Fruit fly (Drosophila melanogaster) whole organism, embryonic: Measurements from ENCODE around the gene VhaM9.7-d.
A peak's percentile ranks its signal among the peaks of the same experiment; 100 is the strongest.

Source experiments
- CG10267 ChIP-seq: fragments of 200-800 bp; sonication (Bioruptor generic); optimal IDR thresholded peaks from 2 replicates; lab custom pipeline; 2018; ENCODE audit warnings: missing biosample characterization, mild to moderate bottlenecking, missing genetic modification characterization, moderate library complexity
- CG10959 ChIP-seq: fragments of 200-800 bp; sonication (Bioruptor generic); IDR thresholded peaks from 2 replicates; pipeline ENCODE4 v1.3.6; 2022; ENCODE audit warnings: missing biosample characterization, missing genetic modification characterization
- CG11085 ChIP-seq: fragments of 200-800 bp; sonication (Bioruptor generic); IDR thresholded peaks from 2 replicates; pipeline ENCODE4 v1.3.6; 2022; ENCODE audit warnings: missing biosample characterization, missing genetic modification characterization
- CG12299 ChIP-seq: fragments of 200-800 bp; sonication (Bioruptor generic); optimal IDR thresholded peaks from 2 replicates; lab custom pipeline; 2018; ENCODE audit warnings: missing biosample characterization, mild to moderate bottlenecking, missing genetic modification characterization
- CG1233 ChIP-seq: fragments of 200-800 bp; sonication (Bioruptor generic); optimal IDR thresholded peaks from 4 replicates; lab custom pipeline; 2018; ENCODE audit warnings: missing biosample characterization, mild to moderate bottlenecking, missing genetic modification characterization
- CG12391 ChIP-seq: fragments of 200-800 bp; sonication (Bioruptor generic); optimal IDR thresholded peaks from 3 replicates; lab custom pipeline; 2018; ENCODE audit warnings: missing biosample characterization, mild to moderate bottlenecking, missing genetic modification characterization, moderate library complexity
- CG12744 ChIP-seq: fragments of 200-800 bp; sonication (Bioruptor generic); optimal IDR thresholded peaks from 2 replicates; lab custom pipeline; 2016; ENCODE audit warnings: missing biosample characterization, missing genetic modification characterization
- CG15073 ChIP-seq: fragments of 200-800 bp; sonication (Bioruptor generic); optimal IDR thresholded peaks from 2 replicates; lab custom pipeline; 2016; ENCODE audit warnings: missing biosample characterization, missing genetic modification characterization
- CG17385 ChIP-seq: fragments of 200-800 bp; sonication (Bioruptor generic); optimal IDR thresholded peaks from 3 replicates; lab custom pipeline; 2018; ENCODE audit warnings: missing biosample characterization, mild to moderate bottlenecking, missing genetic modification characterization
- CG17568 ChIP-seq: fragments of 200-800 bp; sonication (Bioruptor generic); optimal IDR thresholded peaks from 2 replicates; lab custom pipeline; 2018; ENCODE audit warnings: missing biosample characterization, mild to moderate bottlenecking, missing genetic modification characterization, moderate library complexity
- CG18011 ChIP-seq: fragments of 200-800 bp; sonication (Bioruptor generic); optimal IDR thresholded peaks from 2 replicates; lab custom pipeline; 2017; ENCODE audit warnings: missing biosample characterization, missing genetic modification characterization, mild to moderate bottlenecking, moderate library complexity, missing genotype
- CG18476 ChIP-seq: fragments of 200-800 bp; sonication (Bioruptor generic); optimal IDR thresholded peaks from 2 replicates; lab custom pipeline; 2016; ENCODE audit warnings: missing biosample characterization, mild to moderate bottlenecking, missing genetic modification characterization
- CG3407 ChIP-seq: fragments of 200-800 bp; sonication (Bioruptor generic); optimal IDR thresholded peaks from 2 replicates; lab custom pipeline; 2018; ENCODE audit warnings: missing biosample characterization, mild to moderate bottlenecking, missing genetic modification characterization
- CG3838 ChIP-seq: fragments of 200-800 bp; sonication (Bioruptor generic); optimal IDR thresholded peaks from 3 replicates; lab custom pipeline; 2016; ENCODE audit warnings: missing biosample characterization, missing genetic modification characterization
- CG4707 ChIP-seq: fragments of 200-800 bp; sonication (Bioruptor generic); optimal IDR thresholded peaks from 2 replicates; lab custom pipeline; 2018; ENCODE audit warnings: missing biosample characterization, mild to moderate bottlenecking, missing genetic modification characterization, moderate library complexity
- CG6654 ChIP-seq: fragments of 200-800 bp; sonication (Bioruptor generic); optimal IDR thresholded peaks from 2 replicates; lab custom pipeline; 2017; ENCODE audit warnings: missing biosample characterization, mild to moderate bottlenecking, missing genetic modification characterization
- CG6683 ChIP-seq: fragments of 200-800 bp; sonication (Bioruptor generic); optimal IDR thresholded peaks from 2 replicates; lab custom pipeline; 2017; ENCODE audit warnings: missing biosample characterization, mild to moderate bottlenecking, missing genetic modification characterization, missing genetic modification reagents
- CG8089 ChIP-seq: fragments of 200-800 bp; sonication (Bioruptor generic); optimal IDR thresholded peaks from 3 replicates; lab custom pipeline; 2016; ENCODE audit warnings: missing biosample characterization, missing genetic modification characterization
- CG9215 ChIP-seq: fragments of 200-800 bp; sonication (Bioruptor generic); IDR thresholded peaks from 2 replicates; pipeline ENCODE4 v1.3.6; 2022; ENCODE audit warnings: missing biosample characterization, missing genetic modification characterization
- CrebB ChIP-seq: fragments of 200-800 bp; sonication (Bioruptor generic); optimal IDR thresholded peaks from 3 replicates; lab custom pipeline; 2018; ENCODE audit warnings: missing biosample characterization, mild to moderate bottlenecking, missing genetic modification characterization
- Dfd ChIP-seq, 2 experiments: fragments of >200 bp; optimal IDR thresholded peaks; 2 replicates each; lab custom pipeline; 2017; ENCODE audit warnings: missing biosample characterization in 2 of 2, missing genetic modification characterization in 2 of 2
- Elba2 ChIP-seq: fragments of 200-800 bp; sonication (Bioruptor generic); optimal IDR thresholded peaks from 3 replicates; lab custom pipeline; 2016; ENCODE audit warnings: missing biosample characterization, missing genetic modification characterization
- Ets97D ChIP-seq: fragments of 200-800 bp; sonication (Bioruptor generic); optimal IDR thresholded peaks from 3 replicates; lab custom pipeline; 2016; ENCODE audit warnings: missing biosample characterization, missing genetic modification characterization
- Gsc ChIP-seq: fragments of 200-800 bp; sonication (Bioruptor generic); IDR thresholded peaks from 2 replicates; pipeline ENCODE4 v1.3.6; 2022; ENCODE audit warnings: missing biosample characterization, missing genetic modification characterization
- Hmx ChIP-seq: fragments of 200-800 bp; sonication (Bioruptor generic); optimal IDR thresholded peaks from 2 replicates; lab custom pipeline; 2016; ENCODE audit warnings: missing biosample characterization, missing genetic modification characterization
- Oaz ChIP-seq: fragments of 200-800 bp; sonication (Bioruptor generic); IDR thresholded peaks from 2 replicates; pipeline ENCODE4 v1.3.6; 2022; ENCODE audit warnings: missing biosample characterization, missing genetic modification characterization
- Spps ChIP-seq: fragments of 200-800 bp; sonication (Bioruptor generic); optimal IDR thresholded peaks from 2 replicates; lab custom pipeline; 2018; ENCODE audit warnings: missing biosample characterization, mild to moderate bottlenecking, missing genetic modification characterization
- ap ChIP-seq: fragments of 200-800 bp; sonication (Bioruptor generic); IDR thresholded peaks from 2 replicates; pipeline ENCODE4 v1.3.6; 2022; ENCODE audit warnings: missing biosample characterization, missing genetic modification characterization
- chn ChIP-seq: fragments of 200-800 bp; sonication (Bioruptor generic); optimal IDR thresholded peaks from 2 replicates; lab custom pipeline; 2016; ENCODE audit warnings: missing biosample characterization, missing genetic modification characterization
- corto ChIP-seq: fragments of 200-800 bp; sonication (Bioruptor generic); optimal IDR thresholded peaks from 2 replicates; lab custom pipeline; 2016; ENCODE audit warnings: missing biosample characterization, mild to moderate bottlenecking, missing genetic modification characterization, moderate library complexity
- crc ChIP-seq: fragments of 200-800 bp; sonication (Bioruptor generic); optimal IDR thresholded peaks from 2 replicates; lab custom pipeline; 2016; ENCODE audit warnings: missing biosample characterization, missing genetic modification characterization
- croc ChIP-seq: fragments of 200-800 bp; sonication (Bioruptor generic); conservative IDR thresholded peaks from 3 replicates; pipeline ENCODE4 v1.3.6; 2022; ENCODE audit warnings: missing biosample characterization, missing genetic modification characterization
- da ChIP-seq: fragments of 200-800 bp; sonication (Bioruptor generic); optimal IDR thresholded peaks from 2 replicates; lab custom pipeline; 2016; ENCODE audit warnings: missing biosample characterization, missing genetic modification characterization
- dysf ChIP-seq: fragments of 200-800 bp; sonication (Bioruptor generic); IDR thresholded peaks from 3 replicates; pipeline ENCODE4 v1.3.6; 2022; ENCODE audit warnings: missing biosample characterization, missing genetic modification characterization
- ems ChIP-seq: fragments of 200-800 bp; sonication (Bioruptor generic); optimal IDR thresholded peaks from 3 replicates; lab custom pipeline; 2016; ENCODE audit warnings: missing biosample characterization, missing genetic modification characterization
- fd96Cb ChIP-seq: fragments of 200-800 bp; sonication (Bioruptor generic); optimal IDR thresholded peaks from 2 replicates; lab custom pipeline; 2018; ENCODE audit warnings: missing biosample characterization, mild to moderate bottlenecking, missing genetic modification characterization, moderate library complexity
- inv ChIP-seq: fragments of 200-800 bp; sonication (Bioruptor generic); IDR thresholded peaks from 2 replicates; pipeline ENCODE4 v1.3.6; 2022; ENCODE audit warnings: missing biosample characterization, missing genetic modification characterization; ENCODE audit not compliant: partially characterized antibody
- klu ChIP-seq: fragments of 200-800 bp; sonication (Bioruptor generic); IDR thresholded peaks from 2 replicates; pipeline ENCODE4 v1.3.6; 2022; ENCODE audit warnings: missing biosample characterization, missing genetic modification characterization
- knrl ChIP-seq: fragments of 200-800 bp; sonication (Bioruptor generic); IDR thresholded peaks from 3 replicates; pipeline ENCODE4 v1.3.6; 2022; ENCODE audit warnings: missing biosample characterization, missing genetic modification characterization; ENCODE audit not compliant: partially characterized antibody
- lilli ChIP-seq: fragments of 200-800 bp; sonication (Bioruptor generic); optimal IDR thresholded peaks from 3 replicates; lab custom pipeline; 2016; ENCODE audit warnings: missing biosample characterization, missing genetic modification characterization
- lmd ChIP-seq: fragments of 200-800 bp; sonication (Bioruptor generic); IDR thresholded peaks from 2 replicates; pipeline ENCODE4 v1.3.6; 2022; ENCODE audit warnings: missing biosample characterization, missing genetic modification characterization
- mam ChIP-seq: fragments of 200-800 bp; sonication (Bioruptor generic); optimal IDR thresholded peaks from 3 replicates; lab custom pipeline; 2016; ENCODE audit warnings: missing biosample characterization, missing genetic modification characterization
- mirr ChIP-seq: fragments of 200-800 bp; sonication (Bioruptor generic); optimal IDR thresholded peaks from 3 replicates; lab custom pipeline; 2018; ENCODE audit warnings: missing biosample characterization, mild to moderate bottlenecking, missing genetic modification characterization
- nerfin-1 ChIP-seq: fragments of 200-800 bp; sonication (Bioruptor generic); optimal IDR thresholded peaks from 3 replicates; lab custom pipeline; 2019; ENCODE audit warnings: missing biosample characterization, mild to moderate bottlenecking, missing genetic modification characterization, moderate library complexity
- org-1 ChIP-seq: fragments of 200-800 bp; sonication (Bioruptor generic); optimal IDR thresholded peaks from 2 replicates; lab custom pipeline; 2017; ENCODE audit warnings: missing biosample characterization, missing genetic modification characterization
- pros ChIP-seq: fragments of 200-800 bp; sonication (Bioruptor generic); optimal IDR thresholded peaks from 3 replicates; lab custom pipeline; 2019; ENCODE audit warnings: missing biosample characterization, mild to moderate bottlenecking, missing genetic modification characterization, moderate library complexity
- repo ChIP-seq: fragments of 200-800 bp; sonication (Bioruptor generic); optimal IDR thresholded peaks from 2 replicates; lab custom pipeline; 2016; ENCODE audit warnings: missing biosample characterization, missing genetic modification characterization
- run ChIP-seq: fragments of 200-800 bp; sonication (Bioruptor generic); optimal IDR thresholded peaks from 3 replicates; lab custom pipeline; 2018; ENCODE audit warnings: missing biosample characterization, mild to moderate bottlenecking, missing genetic modification characterization
- salm ChIP-seq: fragments of 200-800 bp; sonication (Bioruptor generic); optimal IDR thresholded peaks from 2 replicates; lab custom pipeline; 2018; ENCODE audit warnings: missing biosample characterization, mild to moderate bottlenecking, missing genetic modification characterization
- shn ChIP-seq: fragments of 200-800 bp; sonication (Bioruptor generic); optimal IDR thresholded peaks from 3 replicates; lab custom pipeline; 2016; ENCODE audit warnings: missing biosample characterization, missing genetic modification characterization
- sim ChIP-seq: fragments of 200-800 bp; sonication (Bioruptor generic); IDR thresholded peaks from 2 replicates; pipeline ENCODE4 v1.3.6; 2022; ENCODE audit warnings: missing biosample characterization, missing genetic modification characterization
- sna ChIP-seq: fragments of 200-800 bp; sonication (Bioruptor generic); IDR thresholded peaks from 2 replicates; pipeline ENCODE4 v1.3.6; 2022; ENCODE audit warnings: missing biosample characterization, missing genetic modification characterization; ENCODE audit not compliant: partially characterized antibody
- trh ChIP-seq: fragments of 200-800 bp; sonication (Bioruptor generic); optimal IDR thresholded peaks from 2 replicates; lab custom pipeline; 2016; ENCODE audit warnings: missing biosample characterization, missing genetic modification characterization

Gene VhaM9.7-d

DNA sequence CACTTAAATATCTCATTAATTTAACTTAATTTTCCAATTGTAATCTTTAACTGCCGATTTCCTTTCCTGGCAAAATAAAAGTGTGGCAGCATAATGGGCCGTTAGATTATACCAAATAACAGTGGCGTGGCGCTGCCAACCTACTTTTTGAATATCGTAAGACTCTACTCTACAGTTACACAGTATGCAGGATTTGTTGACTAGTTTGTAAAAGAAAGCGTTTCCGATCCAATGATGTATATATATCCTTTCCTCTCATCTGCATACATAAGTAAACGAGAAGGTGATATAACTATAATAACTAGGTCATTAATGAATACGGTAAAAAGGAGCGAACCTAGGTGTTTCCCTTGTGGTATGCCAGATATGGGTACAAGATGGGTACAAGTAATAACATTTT is 16.8 kb downstream of the VhaM9.7-d start, which contains the start of gene EMC2B (continued):
- no peak for TF ChIP-seq Hmx (GFP tag; lab: Kevin White, UChicago)
- peak; percentile 2 for TF ChIP-seq CG18476
- TF ChIP-seq fd96Cb (tag; lab: Kevin White, UChicago) = no peak
- TF ChIP-seq ap (GFP tag; lab: Robert Waterston, UW) = no peak
- TF ChIP-seq CrebB = no peak
- TF ChIP-seq mirr = peak; percentile 16
- no peak for TF ChIP-seq da (GFP tag; lab: Kevin White, UChicago)
- TF ChIP-seq CG3407 (GFP tag; lab: Kevin White, UChicago) = no peak
- TF ChIP-seq CG4707 = no peak
- no peak for TF ChIP-seq crc (GFP tag; lab: Kevin White, UChicago)
- TF ChIP-seq CG12391 (tag; lab: Kevin White, UChicago) = peak; percentile 44
- TF ChIP-seq lmd (GFP tag; lab: Robert Waterston, UW) = no peak
- no peak for TF ChIP-seq Dfd (GFP tag; optimal IDR thresholded peaks at IDR 0.05; lab: Kevin White, UChicago)
- TF ChIP-seq Spps (tag; lab: Kevin White, UChicago) = no peak
- TF ChIP-seq shn (GFP tag; lab: Kevin White, UChicago) = peak; percentile 21
- TF ChIP-seq lilli = peak; percentile 63
- no peak for TF ChIP-seq CG17385
- no peak for TF ChIP-seq CG12299 (tag; lab: Kevin White, UChicago)
- no peak for TF ChIP-seq trh (GFP tag; lab: Kevin White, UChicago)
- TF ChIP-seq mam (GFP tag; lab: Kevin White, UChicago) = peak; percentile 56
- no peak for TF ChIP-seq run
- no peak for TF ChIP-seq ems (GFP tag; lab: Kevin White, UChicago)
- no peak for TF ChIP-seq org-1
- TF ChIP-seq nerfin-1 (tag; lab: Kevin White, UChicago) = no peak
- TF ChIP-seq CG10267 (tag; lab: Kevin White, UChicago) = peak; percentile 29
- TF ChIP-seq repo (GFP tag; lab: Kevin White, UChicago) = no peak
- no peak for TF ChIP-seq CG6683 (GFP tag; lab: Kevin White, UChicago)
- TF ChIP-seq Gsc (GFP tag; lab: Robert Waterston, UW) = no peak
- no peak for TF ChIP-seq klu (GFP tag; lab: Robert Waterston, UW)
- TF ChIP-seq CG15073 (GFP tag; lab: Kevin White, UChicago) = no peak
- no peak for TF ChIP-seq pros
- no peak for TF ChIP-seq CG17568 (GFP tag; lab: Kevin White, UChicago)
- peak; percentile 77 for TF ChIP-seq Ets97D
- no peak for TF ChIP-seq corto
- TF ChIP-seq CG9215 (GFP tag; lab: Robert Waterston, UW) = no peak
- no peak for TF ChIP-seq CG18011 (GFP tag; lab: Kevin White, UChicago)
- TF ChIP-seq dysf (GFP tag; lab: Robert Waterston, UW) = no peak
- TF ChIP-seq Oaz (GFP tag; lab: Robert Waterston, UW) = no peak
- no peak for TF ChIP-seq CG3838 (GFP tag; lab: Kevin White, UChicago)
- no peak for TF ChIP-seq knrl
- TF ChIP-seq chn (GFP tag; lab: Kevin White, UChicago) = no peak
- TF ChIP-seq sim = no peak
- no peak for TF ChIP-seq CG12744
- TF ChIP-seq sna (GFP tag; lab: Robert Waterston, UW) = no peak
- TF ChIP-seq salm (tag; lab: Kevin White, UChicago) = no peak
- TF ChIP-seq CG11085 (GFP tag; lab: Robert Waterston, UW) = no peak
- no peak for TF ChIP-seq CG6654 (GFP tag; lab: Kevin White, UChicago)
- TF ChIP-seq CG10959 (GFP tag; lab: Robert Waterston, UW) = no peak
- TF ChIP-seq CG8089 = no peak
- no peak for TF ChIP-seq croc (GFP tag; lab: Robert Waterston, UW)
- TF ChIP-seq CG1233 (GFP tag; lab: Kevin White, UChicago) = no peak
- TF ChIP-seq inv = no peak
- peak; percentile 78 for TF ChIP-seq Elba2
